Worm (Caenorhabditis elegans) whole organism, dauer: ENCODE measurements around the gene wht-8.
"Not testable (repeated sequence)": the region's sequence is repeated elsewhere in the genome, so short reads cannot be mapped to it uniquely, and the experiment has no call there.

Experiments used
- unc-62 ChIP-seq: sonication (generic microtip); optimal IDR thresholded peaks from 2 replicates; lab custom pipeline; 2017; ENCODE audit warnings: missing biosample characterization, missing genetic modification reagents, missing genetic modification characterization

wht-8 gene

DNA sequence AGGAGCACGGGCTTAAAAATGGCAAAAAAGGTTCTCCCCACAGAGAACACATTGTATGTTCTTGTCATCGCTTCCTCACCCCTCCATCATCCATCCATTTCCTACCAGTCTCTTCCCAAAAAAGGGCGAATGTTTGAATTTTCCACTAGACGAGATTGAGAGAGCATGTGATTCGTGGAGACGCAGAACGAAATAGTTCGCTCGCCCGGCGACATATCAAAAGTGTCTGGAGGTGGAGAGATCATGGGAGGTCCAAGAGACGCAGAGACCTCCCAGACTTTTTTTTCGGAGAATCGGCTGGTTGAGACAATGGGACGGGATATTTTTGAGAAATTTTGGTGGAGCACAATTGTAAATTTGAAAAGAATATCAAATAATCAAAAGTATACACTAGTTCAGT lies 10.2 kb upstream of the wht-8 start:
- no peak for TF ChIP-seq unc-62 (GFP tag; lab: Kevin White, UChicago)

DNA sequence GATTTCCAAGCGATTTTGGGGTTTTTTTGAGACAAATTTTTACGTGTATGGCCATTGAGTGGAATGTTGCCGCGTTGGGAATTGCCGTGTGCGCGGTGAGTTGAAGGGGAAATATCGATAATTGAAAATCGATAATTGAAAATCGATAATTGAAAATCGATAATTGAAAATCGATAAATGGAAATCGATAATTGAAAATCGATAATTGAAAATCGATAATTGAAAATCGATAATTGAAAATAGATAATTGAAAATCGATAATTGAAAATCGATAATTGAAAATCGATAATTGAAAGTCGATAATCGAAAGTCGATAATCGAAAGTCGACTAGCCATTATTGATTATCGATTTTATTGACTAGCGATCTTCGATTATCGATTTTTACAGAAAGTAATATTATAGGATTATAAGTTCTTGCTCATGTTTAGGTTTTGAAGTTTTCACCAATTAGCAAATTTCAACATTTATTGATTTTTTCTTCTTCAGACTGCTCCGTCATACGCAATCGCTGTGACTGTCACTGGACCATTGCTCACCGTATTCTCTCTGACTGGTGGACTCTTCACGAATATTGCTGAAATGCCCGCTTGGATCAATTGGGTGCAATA lies 3.1 kb downstream of the wht-8 start:
- TF ChIP-seq unc-62 (GFP tag; lab: Kevin White, UChicago): no peak

DNA sequence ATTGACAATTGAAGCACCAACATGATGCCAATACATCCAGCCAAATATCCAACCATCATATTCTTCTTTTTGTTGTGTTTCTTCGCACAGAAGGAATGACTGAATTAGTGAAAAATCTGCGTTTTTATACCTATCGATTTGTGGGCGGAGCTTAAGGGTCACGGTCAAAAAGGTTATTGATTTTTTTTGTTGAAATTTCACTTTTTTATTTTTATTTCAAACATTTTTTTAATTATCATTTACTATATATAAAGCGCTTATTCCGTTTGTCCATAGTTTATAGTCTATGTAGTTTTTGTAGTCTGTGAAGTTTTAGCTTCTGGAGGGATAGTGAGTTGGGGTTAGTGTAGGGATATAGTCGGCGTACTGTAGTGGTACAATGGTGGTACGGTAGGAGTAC lies 5.4 kb downstream of the wht-8 start, which contains the start of gene Y47D3A.13:
Y47D3A.13 (minus strand) TSS at position 101 of the 400 bp plus-strand sequence.
- TF ChIP-seq unc-62 (GFP tag; lab: Kevin White, UChicago): not testable (repeated sequence)

DNA sequence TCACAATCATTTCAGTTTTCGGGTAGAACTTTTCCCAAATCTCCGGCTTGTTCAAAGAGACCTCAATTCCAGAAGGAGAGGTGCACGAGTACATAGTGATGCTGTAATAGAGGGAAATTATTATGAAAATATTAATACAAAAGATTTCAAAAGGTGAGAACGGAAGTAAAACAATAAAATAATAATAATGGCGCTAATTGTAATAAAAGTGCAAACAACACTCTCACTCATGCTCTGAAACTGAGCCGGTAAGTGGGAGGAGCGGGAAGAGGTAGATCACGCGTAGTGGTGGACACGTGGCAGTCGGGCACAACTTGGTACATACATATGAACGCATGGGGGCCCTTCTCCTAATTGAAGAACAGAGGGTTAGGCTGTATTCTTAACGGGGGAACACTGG lies 8.4 kb downstream of the wht-8 start, which contains the start of gene tbx-37:
tbx-37 (minus strand) TSS at position 101 of the 400 bp plus-strand sequence.
- no peak for TF ChIP-seq unc-62 (GFP tag; lab: Kevin White, UChicago)

DNA sequence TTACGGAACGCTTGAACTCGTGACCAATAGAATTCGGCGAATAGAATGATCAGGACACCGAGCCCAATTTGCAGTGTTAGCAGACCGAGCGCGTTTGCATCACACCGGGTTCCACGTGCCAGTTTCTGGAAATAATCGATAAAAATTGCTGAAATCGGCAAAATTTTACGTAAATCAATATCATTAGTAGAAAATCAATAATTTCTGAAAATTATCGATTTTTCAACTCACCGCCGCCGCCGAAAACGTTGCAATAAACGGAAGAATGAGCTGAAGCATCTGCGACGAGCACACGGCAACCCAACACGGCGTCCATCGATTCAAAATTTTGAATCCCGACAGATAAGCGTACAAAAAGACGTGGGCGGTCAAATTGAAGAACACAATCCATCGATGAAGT lies 12.0 kb downstream of the wht-8 start:
- TF ChIP-seq unc-62 (GFP tag; lab: Kevin White, UChicago): no peak

DNA sequence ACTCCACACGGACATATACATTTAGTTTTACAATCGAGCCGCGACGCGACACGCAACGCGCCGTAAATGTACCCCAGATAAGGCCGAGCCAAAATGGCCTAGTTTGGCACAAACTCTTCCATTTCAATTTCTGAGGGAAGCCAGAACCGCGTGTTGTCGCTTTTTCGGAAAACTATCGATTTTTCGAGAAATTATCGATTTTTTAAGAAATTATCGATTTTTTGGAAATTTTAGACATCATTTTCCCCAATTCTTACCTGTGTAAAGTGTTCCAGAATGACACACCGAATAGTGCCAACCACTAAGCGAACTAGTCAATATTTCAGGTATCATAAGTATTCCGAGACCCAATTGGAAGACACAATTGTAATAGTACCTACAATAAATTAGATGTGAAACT lies 12.8 kb downstream of the wht-8 start:
- TF ChIP-seq unc-62 (GFP tag; lab: Kevin White, UChicago): no peak

DNA sequence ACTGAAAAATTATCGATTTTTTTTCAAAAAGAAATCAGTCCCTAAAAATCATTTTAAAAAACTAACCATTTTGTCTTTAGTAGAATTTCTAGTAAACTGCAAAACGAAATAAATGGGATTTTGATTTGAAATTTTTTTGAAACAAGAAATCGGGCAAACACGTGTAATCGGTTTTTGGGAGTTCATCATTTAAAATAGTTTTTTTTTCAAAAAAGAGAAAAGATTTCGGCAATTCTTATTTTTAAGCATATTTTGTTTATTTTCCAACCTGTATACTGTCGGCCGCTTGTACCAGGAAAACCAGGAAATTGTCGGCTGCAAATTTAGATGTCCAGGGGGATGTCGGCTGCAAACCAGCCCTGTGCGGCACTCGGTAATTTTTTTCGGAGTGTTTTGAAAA lies 13.4 kb downstream of the wht-8 start, which contains the start of gene elo-8:
elo-8 (minus strand) TSS at position 101 of the 400 bp plus-strand sequence.
- no peak for TF ChIP-seq unc-62 (GFP tag; lab: Kevin White, UChicago)

DNA sequence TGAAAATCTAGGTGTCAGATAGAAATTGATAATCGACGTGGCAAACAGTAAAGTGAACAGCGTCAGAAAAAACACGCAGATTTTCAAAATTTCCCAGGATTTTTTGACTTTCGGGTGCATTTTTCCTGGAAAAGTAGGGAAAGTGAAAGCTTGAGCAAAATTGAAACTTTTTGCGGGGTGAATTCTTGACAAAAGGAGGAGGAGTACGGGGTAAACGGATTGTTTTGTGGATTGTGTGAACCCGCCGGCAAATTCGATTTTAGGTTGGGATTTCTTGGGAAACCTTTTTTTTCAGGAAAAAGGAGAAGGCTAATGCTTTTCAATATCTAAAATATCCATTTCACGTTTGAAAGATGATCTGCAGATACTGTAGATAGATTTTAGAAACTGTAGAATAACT lies 16.2 kb downstream of the wht-8 start, which contains the start of gene Y47D3A.34:
Y47D3A.34 (minus strand) TSS at position 120 of the 400 bp plus-strand sequence.
- no peak for TF ChIP-seq unc-62 (GFP tag; lab: Kevin White, UChicago)

DNA sequence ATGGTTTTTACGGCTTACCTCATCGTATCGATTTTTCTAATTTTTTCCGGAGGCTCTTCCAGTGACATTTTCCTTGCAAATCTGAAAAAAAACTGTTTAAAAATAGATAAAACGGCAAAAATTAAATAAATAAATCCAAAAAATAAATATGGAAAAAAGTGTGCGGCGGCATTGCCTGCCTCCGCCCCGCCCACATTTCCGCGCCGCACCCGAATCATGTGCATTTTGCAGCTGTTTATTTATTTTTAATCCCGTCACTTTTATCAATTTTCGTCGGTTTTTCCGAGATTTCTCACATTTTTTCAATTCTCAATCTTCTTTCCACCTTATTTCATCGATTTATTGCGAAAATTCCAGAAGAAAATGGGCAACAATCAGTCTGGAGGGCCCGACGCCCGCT lies 18.2 kb downstream of the wht-8 start, which contains the start of the genes Y47D3A.14 and aakb-2:
Y47D3A.14 (minus strand) TSS at position 81 of the 400 bp plus-strand sequence.
aakb-2 (plus strand) TSS at position 356 of the 400 bp plus-strand sequence.
- no peak for TF ChIP-seq unc-62 (GFP tag; lab: Kevin White, UChicago)

DNA sequence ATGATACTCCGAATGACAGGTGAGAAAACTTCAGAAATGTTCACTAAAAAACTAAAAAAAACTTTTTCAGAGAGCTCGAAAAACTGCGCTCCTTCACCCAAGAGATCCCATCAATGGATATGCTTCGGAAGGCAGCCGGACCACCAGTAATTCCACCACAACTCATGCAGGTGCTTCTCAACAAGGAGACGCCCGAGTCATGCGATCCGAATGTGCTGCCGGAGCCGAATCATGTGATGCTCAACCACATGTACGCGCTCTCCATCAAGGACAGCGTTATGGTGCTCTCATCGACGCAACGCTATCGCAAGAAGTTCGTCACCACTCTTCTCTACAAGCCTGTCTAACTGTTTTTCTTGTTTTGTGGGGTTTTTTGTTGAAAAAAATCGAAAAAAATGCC lies 19.1 kb downstream of the wht-8 start:
- TF ChIP-seq unc-62 (GFP tag; lab: Kevin White, UChicago): no peak

DNA sequence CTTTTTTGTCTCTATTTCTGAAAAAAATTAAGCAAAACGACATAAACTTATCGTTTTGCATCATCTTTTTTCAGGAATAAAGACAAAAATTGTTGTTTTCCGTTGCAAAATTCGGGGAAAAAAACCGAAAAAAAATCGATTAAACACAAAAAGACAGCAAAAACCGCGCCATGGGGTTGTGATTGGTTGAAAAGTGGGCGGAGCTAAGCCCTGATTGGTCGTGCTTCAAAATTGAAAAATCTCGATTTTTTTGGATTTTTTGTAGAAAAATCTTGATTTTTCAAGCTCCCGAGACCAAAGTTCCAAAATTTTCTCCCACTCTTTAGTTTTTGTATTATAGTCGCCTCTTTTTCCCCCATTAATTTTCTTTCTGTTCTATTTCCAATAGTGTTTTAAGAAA lies 19.7 kb downstream of the wht-8 start:
- TF ChIP-seq unc-62 (GFP tag; lab: Kevin White, UChicago): no peak

DNA sequence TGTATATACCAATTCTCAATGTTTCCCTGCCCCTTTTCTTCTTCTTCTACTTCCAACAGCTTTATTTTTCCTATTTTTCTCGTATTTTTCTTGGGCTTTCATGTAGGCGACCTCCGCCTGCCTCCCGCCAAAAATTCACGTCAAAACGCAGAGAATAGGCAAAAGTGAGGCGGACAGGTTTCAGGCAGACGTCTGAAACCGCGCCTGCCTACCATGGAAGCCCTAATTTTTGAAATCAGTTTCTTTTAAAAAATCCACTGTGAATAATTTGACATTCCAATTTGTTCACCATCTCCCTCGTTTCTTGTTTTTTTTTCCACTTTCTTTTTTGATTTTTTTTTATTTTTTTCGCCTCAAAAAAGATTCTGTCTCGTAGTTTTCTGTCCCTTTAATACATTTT lies 20.2 kb downstream of the wht-8 start:
- TF ChIP-seq unc-62 (GFP tag; lab: Kevin White, UChicago): no peak

DNA sequence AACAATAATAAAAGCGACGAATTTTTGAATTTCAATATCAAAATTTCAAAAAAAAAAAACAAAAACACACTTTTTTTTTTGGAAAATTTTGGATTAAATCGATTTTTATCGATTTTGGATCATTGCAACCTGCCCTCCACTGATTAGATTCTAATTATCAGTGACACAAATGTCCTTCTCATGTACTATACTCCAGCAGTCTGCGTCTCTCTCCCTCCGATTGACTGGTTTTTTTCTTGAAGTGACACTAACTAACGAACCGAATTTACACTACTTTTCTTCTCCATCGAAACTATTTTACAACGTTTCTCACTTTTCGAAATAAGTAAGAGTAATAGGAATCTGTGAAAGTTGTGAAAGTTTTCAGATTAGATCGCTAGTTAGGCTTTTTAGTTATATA lies 22.2 kb downstream of the wht-8 start:
- TF ChIP-seq unc-62 (GFP tag; lab: Kevin White, UChicago): no peak

DNA sequence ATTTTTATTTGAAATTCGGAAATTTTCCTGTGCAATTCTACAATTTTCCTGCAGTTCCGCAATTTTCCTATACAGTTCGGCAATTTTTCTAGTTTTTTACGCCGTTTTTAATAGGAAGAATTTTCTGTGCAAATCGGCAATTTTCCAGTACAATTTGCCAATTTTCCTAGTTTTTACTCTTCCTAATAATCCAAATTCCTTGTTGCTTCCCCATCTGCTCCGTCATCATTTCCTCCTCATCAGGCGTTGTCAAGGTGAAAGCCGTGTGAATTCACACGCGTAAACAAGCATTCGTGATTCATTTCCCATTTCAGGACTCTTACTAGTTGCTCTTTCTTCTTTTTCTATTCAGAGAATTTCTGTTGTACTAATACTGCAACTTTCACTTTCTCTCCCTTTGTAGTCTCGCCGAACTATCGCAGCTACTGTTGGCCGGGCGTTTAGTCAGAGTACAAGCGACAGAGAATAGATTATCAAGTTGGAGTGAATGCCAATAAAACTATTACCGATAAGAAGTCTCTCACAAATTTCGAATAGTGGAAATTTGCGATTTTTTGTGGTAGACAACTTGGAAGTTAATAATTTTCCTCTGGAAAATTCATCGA lies 23.1 kb downstream of the wht-8 start:
- no peak for TF ChIP-seq unc-62 (GFP tag; lab: Kevin White, UChicago)

DNA sequence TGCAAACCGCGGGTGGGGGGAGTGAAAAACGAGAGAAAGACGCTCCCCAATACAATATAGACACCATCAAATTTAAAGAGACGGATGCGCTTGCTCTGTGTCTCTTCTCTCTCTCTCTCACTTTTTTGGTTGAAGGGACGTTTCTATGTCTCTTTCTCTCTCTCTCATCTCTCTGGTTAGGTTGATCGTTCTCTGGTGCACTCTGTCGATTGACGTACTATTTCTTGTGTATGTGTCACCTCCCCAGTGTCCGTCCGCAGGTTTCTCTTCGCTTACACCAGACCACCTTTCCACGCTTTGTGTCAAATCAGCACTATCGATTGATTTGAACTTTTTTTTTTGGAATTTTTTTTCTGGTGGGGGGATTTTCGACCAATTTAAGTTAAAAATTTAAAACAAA lies 24.8 kb downstream of the wht-8 start:
- TF ChIP-seq unc-62 (GFP tag; lab: Kevin White, UChicago): no peak

DNA sequence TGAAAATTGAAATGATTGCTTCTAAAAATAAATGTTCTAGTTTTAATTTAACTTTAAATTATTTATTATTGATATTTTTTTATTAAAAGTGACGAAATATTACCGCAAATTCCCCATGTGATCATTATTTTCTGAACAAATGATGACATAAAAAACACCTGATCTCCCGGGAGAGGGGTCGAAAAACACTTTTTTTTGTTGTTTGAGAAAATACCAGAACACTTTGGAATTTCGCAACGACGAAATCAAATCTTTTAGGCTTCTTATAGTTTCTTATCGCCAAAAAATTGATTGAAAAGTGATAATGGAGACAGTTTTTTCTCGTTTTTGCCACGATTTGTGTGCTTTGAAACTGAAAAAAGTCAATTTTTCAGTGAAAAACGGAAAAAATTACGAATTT lies 25.7 kb downstream of the wht-8 start:
- no peak for TF ChIP-seq unc-62 (GFP tag; lab: Kevin White, UChicago)

DNA sequence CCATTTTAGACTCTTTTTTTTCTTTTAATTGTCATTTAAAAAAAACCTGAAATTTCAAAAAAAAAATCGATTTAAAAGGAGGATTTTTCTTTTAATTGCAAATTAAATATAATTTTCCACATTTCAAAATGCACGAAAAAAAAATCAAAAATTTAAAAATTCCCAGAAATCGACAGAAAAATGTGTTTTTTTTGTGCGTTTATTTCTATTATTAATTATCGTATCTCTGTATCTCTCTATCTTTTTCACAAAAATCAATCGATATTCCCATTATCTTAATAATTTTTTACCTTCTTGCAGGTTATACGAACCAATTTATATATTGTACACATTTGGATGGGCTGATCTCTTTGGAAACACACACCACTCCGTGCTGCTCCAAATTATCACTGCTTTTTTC lies 26.2 kb downstream of the wht-8 start, which contains the start of gene rsks-1:
rsks-1 (plus strand) TSS at position 301 of the 400 bp plus-strand sequence.
- no peak for TF ChIP-seq unc-62 (GFP tag; lab: Kevin White, UChicago)
